Worm (Caenorhabditis elegans): Measurements from ENCODE around the gene F32D8.12.
A peak's percentile ranks its signal among the peaks of the same experiment; 100 is the strongest.

F32D8.12 gene

DNA sequence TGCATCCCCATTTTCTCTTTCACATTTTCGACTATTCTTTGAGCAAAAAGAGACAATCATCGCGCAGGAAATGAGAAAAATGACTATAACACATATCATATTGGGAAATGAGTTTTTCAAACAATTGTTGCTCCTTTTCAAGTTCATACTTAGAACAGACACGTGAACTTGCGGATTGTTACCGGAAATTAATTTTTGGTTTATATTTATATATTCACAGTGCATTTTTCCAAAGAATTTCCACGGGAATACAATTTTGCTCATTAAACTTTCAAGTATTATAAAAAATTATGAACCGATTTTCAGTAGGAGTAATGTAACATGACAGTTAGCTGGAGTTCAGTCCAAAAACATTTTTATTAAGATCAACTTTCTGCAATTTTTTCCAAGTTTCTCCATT is 32.4 kb upstream of the F32D8.12 start, which contains the start of gene F58B4.7:
Gene F58B4.7, minus strand, starts transcription at position 101 of the 400 bp plus-strand sequence.
- TF ChIP-seq ceh-82 (tag; optimal IDR thresholded peaks at IDR 0.05), result no peak
- no peak for TF ChIP-seq ceh-16 (tag; optimal IDR thresholded peaks at IDR 0.05)
- TF ChIP-seq gmeb-1 (tag; optimal IDR thresholded peaks at IDR 0.05), result no peak
- no peak for TF ChIP-seq sem-4 (tag; optimal IDR thresholded peaks at IDR 0.05)
- no peak for TF ChIP-seq mab-5 (tag; optimal IDR thresholded peaks at IDR 0.05)
- no peak for TF ChIP-seq ztf-11 (tag; optimal IDR thresholded peaks at IDR 0.05)
- no peak for TF ChIP-seq unc-55 (GFP tag; optimal IDR thresholded peaks at IDR 0.05)
- no peak for TF ChIP-seq skn-1 (tag; optimal IDR thresholded peaks at IDR 0.05)
- no peak for TF ChIP-seq lin-11 (tag; optimal IDR thresholded peaks at IDR 0.05)
- TF ChIP-seq egl-27 (tag; optimal IDR thresholded peaks at IDR 0.05), result no peak
- no peak for TF ChIP-seq mdl-1 (tag; optimal IDR thresholded peaks at IDR 0.05)
- no peak for TF ChIP-seq C34F6.9 (tag; optimal IDR thresholded peaks at IDR 0.05)
- no peak for TF ChIP-seq ama-1 (optimal IDR thresholded peaks at IDR 0.05)
- no peak for TF ChIP-seq dmd-4 (tag; optimal IDR thresholded peaks at IDR 0.05)
- no peak for TF ChIP-seq nhr-12 (tag; optimal IDR thresholded peaks at IDR 0.05)
- TF ChIP-seq elt-3 (tag; optimal IDR thresholded peaks at IDR 0.05), result no peak
- TF ChIP-seq nhr-129 (tag; optimal IDR thresholded peaks at IDR 0.05), result no peak
- TF ChIP-seq nhr-21 (tag; optimal IDR thresholded peaks at IDR 0.05), result no peak

DNA sequence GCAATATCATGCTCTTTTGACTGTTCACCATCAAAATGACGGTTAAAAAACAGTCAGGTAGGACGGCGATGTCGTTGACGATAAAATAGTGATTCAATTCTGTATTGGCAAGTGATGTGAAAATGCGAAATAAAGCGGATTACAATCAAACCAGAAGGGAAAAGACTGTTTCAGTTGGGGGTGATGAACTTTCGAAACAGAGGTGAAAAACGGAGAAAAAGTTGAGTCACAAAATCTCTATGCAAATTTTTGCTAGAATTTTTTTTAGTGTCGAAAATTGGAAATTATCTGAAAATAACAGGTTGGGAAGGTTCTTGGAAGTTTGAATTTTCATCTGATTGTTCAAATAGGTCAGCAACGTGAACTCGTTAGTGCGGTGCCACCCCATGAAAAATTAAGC is 30.9 kb upstream of the F32D8.12 start, which contains the start of gene nas-31:
Gene nas-31, minus strand, starts transcription at position 101 of the 400 bp plus-strand sequence.
- no peak for TF ChIP-seq nhr-23 (tag; optimal IDR thresholded peaks at IDR 0.05)
- TF ChIP-seq gmeb-1 (tag; optimal IDR thresholded peaks at IDR 0.05), result no peak
- TF ChIP-seq ztf-11 (tag; optimal IDR thresholded peaks at IDR 0.05), result no peak
- TF ChIP-seq lsy-2 (tag; optimal IDR thresholded peaks at IDR 0.05), result no peak
- TF ChIP-seq F13H6.1 (tag; optimal IDR thresholded peaks at IDR 0.05), result no peak
- no peak for TF ChIP-seq nhr-6 (tag; optimal IDR thresholded peaks at IDR 0.05)
- TF ChIP-seq sem-4 (tag; optimal IDR thresholded peaks at IDR 0.05), result no peak
- no peak for TF ChIP-seq unc-39 (tag; optimal IDR thresholded peaks at IDR 0.05)
- no peak for TF ChIP-seq unc-62 (GFP tag; optimal IDR thresholded peaks at IDR 0.05)
- no peak for TF ChIP-seq ZK546.5 (tag; optimal IDR thresholded peaks at IDR 0.05)
- TF ChIP-seq aly-2 (tag; optimal IDR thresholded peaks at IDR 0.05), result no peak
- no peak for TF ChIP-seq sma-3 (GFP tag; optimal IDR thresholded peaks at IDR 0.05)
- no peak for TF ChIP-seq skn-1 (tag; optimal IDR thresholded peaks at IDR 0.05)
- no peak for TF ChIP-seq lin-11 (tag; optimal IDR thresholded peaks at IDR 0.05)
- TF ChIP-seq ceh-16 (tag; optimal IDR thresholded peaks at IDR 0.05), result no peak
- TF ChIP-seq ceh-82 (tag; optimal IDR thresholded peaks at IDR 0.05), result no peak
- no peak for TF ChIP-seq nhr-21 (tag; optimal IDR thresholded peaks at IDR 0.05)
- no peak for TF ChIP-seq nhr-12 (tag; optimal IDR thresholded peaks at IDR 0.05)
- TF ChIP-seq unc-55 (GFP tag; optimal IDR thresholded peaks at IDR 0.05), result no peak

DNA sequence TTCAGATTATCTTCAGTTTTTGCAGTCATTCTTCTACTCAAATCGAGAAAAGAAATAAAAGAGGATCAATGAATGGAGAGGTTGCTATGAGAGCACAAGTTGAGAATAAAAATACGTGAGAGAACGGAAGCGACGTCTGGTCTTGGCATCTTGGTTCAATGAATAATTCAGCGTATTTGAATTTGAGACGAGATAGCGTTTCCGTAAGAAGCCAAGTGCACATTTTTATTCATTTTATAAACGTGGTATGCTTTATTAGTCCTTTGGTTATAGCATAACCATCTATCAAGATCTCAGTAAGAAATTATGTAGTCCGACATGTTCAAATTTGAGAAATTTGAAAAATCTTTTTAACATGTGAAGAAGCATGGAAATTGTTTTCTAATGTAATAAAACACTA is 27.5 kb upstream of the F32D8.12 start, which contains the start of gene F58B4.2:
Gene F58B4.2, minus strand, starts transcription at position 101 of the 400 bp plus-strand sequence.
- TF ChIP-seq nhr-25 (tag; optimal IDR thresholded peaks at IDR 0.05), result no peak
- TF ChIP-seq ceh-82 (tag; optimal IDR thresholded peaks at IDR 0.05), result no peak
- TF ChIP-seq F13H6.1 (tag; optimal IDR thresholded peaks at IDR 0.05), result no peak
- no peak for TF ChIP-seq R02D3.7 (tag; optimal IDR thresholded peaks at IDR 0.05)
- no peak for TF ChIP-seq aly-2 (tag; optimal IDR thresholded peaks at IDR 0.05)
- no peak for TF ChIP-seq nhr-23 (tag; optimal IDR thresholded peaks at IDR 0.05)
- TF ChIP-seq gmeb-1 (tag; optimal IDR thresholded peaks at IDR 0.05), result no peak
- no peak for TF ChIP-seq unc-55 (GFP tag; optimal IDR thresholded peaks at IDR 0.05)
- no peak for TF ChIP-seq mab-5 (tag; optimal IDR thresholded peaks at IDR 0.05)
- no peak for TF ChIP-seq ztf-1 (GFP tag; conservative IDR thresholded peaks at IDR 0.05)
- TF ChIP-seq unc-39 (tag; optimal IDR thresholded peaks at IDR 0.05), result no peak
- no peak for TF ChIP-seq blmp-1 (tag; optimal IDR thresholded peaks at IDR 0.05; ENCODE audit: insufficient read depth)
- TF ChIP-seq ama-1 (optimal IDR thresholded peaks at IDR 0.05), result no peak
- no peak for TF ChIP-seq lsy-2 (tag; optimal IDR thresholded peaks at IDR 0.05)
- no peak for TF ChIP-seq sma-9 (GFP tag; optimal IDR thresholded peaks at IDR 0.05)
- no peak for TF ChIP-seq sma-9 (tag; optimal IDR thresholded peaks at IDR 0.05)
- TF ChIP-seq sem-4 (tag; optimal IDR thresholded peaks at IDR 0.05), result no peak
- TF ChIP-seq ZK546.5 (tag; optimal IDR thresholded peaks at IDR 0.05), result no peak
- no peak for TF ChIP-seq nhr-77 (tag; optimal IDR thresholded peaks at IDR 0.05)

DNA sequence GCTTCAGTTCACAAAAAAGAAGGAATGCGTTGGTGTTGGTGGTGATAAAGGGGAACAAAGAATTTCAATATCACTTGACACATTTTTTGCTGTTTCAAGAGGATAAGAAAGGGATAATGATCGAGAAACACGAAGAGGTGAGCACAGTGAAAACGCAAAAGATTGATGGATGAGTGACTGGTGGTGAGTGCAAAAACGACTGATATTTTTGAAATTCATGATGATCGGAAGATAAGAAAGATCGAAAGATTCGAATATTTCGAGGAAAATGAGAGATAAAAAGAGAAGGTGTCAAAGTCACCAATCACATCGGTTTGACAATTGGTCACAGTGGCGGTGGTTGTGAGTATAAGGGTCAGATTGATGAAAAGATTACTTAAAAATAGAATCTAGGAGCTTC is 25.1 kb upstream of the F32D8.12 start:
- TF ChIP-seq nhr-129 (tag; optimal IDR thresholded peaks at IDR 0.05) (peak; percentile 63), alr-1 (tag; optimal IDR thresholded peaks at IDR 0.05) (no peak), F13H6.1 (tag; optimal IDR thresholded peaks at IDR 0.05) (peak; percentile 34), sma-9 (GFP tag; optimal IDR thresholded peaks at IDR 0.05) (peak; percentile 12), sma-9 (tag; optimal IDR thresholded peaks at IDR 0.05) (no peak)
